Worm (Caenorhabditis elegans) whole organism, L1 larva: Measurements from ENCODE around the gene scl-3.
A peak's percentile ranks its signal among the peaks of the same experiment; 100 is the strongest.

ENCODE experiments used
- C16A3.4 ChIP-seq: fragments of 150-350 bp; optimal IDR thresholded peaks from 2 replicates; lab custom pipeline; 2014; ENCODE audit warnings: missing biosample characterization, missing genetic modification characterization
- alr-1 ChIP-seq: fragments of 200-800 bp; sonication (Bioruptor generic); optimal IDR thresholded peaks from 2 replicates; lab custom pipeline; 2018; ENCODE audit warnings: borderline replicate concordance, mild to moderate bottlenecking, missing genetic modification characterization, missing compliant biosample characterization
- aly-2 ChIP-seq: fragments of 150-350 bp; optimal IDR thresholded peaks from 2 replicates; lab custom pipeline; 2014; ENCODE audit warnings: missing biosample characterization, missing genetic modification characterization
- blmp-1 ChIP-seq: fragments of 150-350 bp; optimal IDR thresholded peaks from 2 replicates; lab custom pipeline; 2014; ENCODE audit warnings: missing biosample characterization, missing genetic modification characterization
- ceh-63 ChIP-seq: fragments of 200-800 bp; sonication (Bioruptor generic); optimal IDR thresholded peaks from 2 replicates; lab custom pipeline; 2018; ENCODE audit warnings: mild to moderate bottlenecking, missing genetic modification characterization, missing compliant biosample characterization
- ceh-82 ChIP-seq, 3 experiments: fragments of 150-350 bp in 1 of 3; sonication (generic microtip) in 2 of 3; optimal IDR thresholded peaks; 2 replicates each; lab custom pipeline; 2014 to 2017; ENCODE audit warnings: missing biosample characterization in 3 of 3, missing genetic modification characterization in 3 of 3
- dsc-1 ChIP-seq: sonication (generic microtip); optimal IDR thresholded peaks from 2 replicates; lab custom pipeline; 2016; ENCODE audit warnings: mild to moderate bottlenecking, missing genetic modification characterization, missing compliant biosample characterization
- efl-1 ChIP-seq, 4 experiments: fragments of 150-350 bp; optimal IDR thresholded peaks in 3 of 4; peaks in 1 of 4; 1 replicate in 1 of 4; 2 replicates in 3 of 4; lab custom pipeline; 2014; ENCODE audit warnings: missing biosample characterization in 2 of 4, missing genetic modification characterization in 2 of 4, missing genetic modification reagents in 2 of 4
- elt-3 ChIP-seq, 6 experiments: fragments of 150-350 bp in 1 of 6; sonication (generic microtip); optimal IDR thresholded peaks; 2 replicates each; lab custom pipeline; 2017 to 2018; ENCODE audit warnings: missing biosample characterization in 6 of 6, missing genetic modification characterization in 6 of 6, inconsistent platforms in 1 of 6
- ets-5 ChIP-seq: fragments of 200-800 bp; sonication (Bioruptor generic); IDR thresholded peaks from 2 replicates; pipeline ENCODE4 v1.3.6; 2022; ENCODE audit warnings: missing genetic modification characterization, missing compliant biosample characterization
- fkh-10 ChIP-seq: sonication (generic microtip); optimal IDR thresholded peaks from 2 replicates; lab custom pipeline; 2017; ENCODE audit warnings: missing biosample characterization, missing genetic modification reagents, missing genetic modification characterization
- fkh-4 ChIP-seq: sonication (generic microtip); optimal IDR thresholded peaks from 2 replicates; lab custom pipeline; 2016; ENCODE audit warnings: missing compliant biosample characterization, missing genetic modification characterization, borderline replicate concordance
- fkh-8 ChIP-seq: sonication (generic microtip); optimal IDR thresholded peaks from 2 replicates; lab custom pipeline; 2016; ENCODE audit warnings: mild to moderate bottlenecking, missing genetic modification characterization, missing compliant biosample characterization
- fos-1 ChIP-seq: fragments of 150-350 bp; optimal IDR thresholded peaks from 2 replicates; lab custom pipeline; 2014; ENCODE audit warnings: missing biosample characterization, missing genetic modification characterization
- grh-1 ChIP-seq: fragments of 200-800 bp; sonication (Bioruptor generic); IDR thresholded peaks from 2 replicates; pipeline ENCODE4 v1.3.6; 2022; ENCODE audit warnings: missing genetic modification reagents, missing genetic modification characterization, missing compliant biosample characterization
- hlh-17 ChIP-seq: fragments of 200-800 bp; sonication (Bioruptor generic); optimal IDR thresholded peaks from 2 replicates; lab custom pipeline; 2018; ENCODE audit warnings: missing genetic modification characterization, mild to moderate bottlenecking, missing compliant biosample characterization, moderate library complexity, borderline replicate concordance
- hpl-2 ChIP-seq: fragments of 150-350 bp; optimal IDR thresholded peaks from 2 replicates; lab custom pipeline; 2014; ENCODE audit warnings: missing biosample characterization, missing genetic modification reagents, missing genetic modification characterization
- irx-1 ChIP-seq: sonication (generic microtip); optimal IDR thresholded peaks from 2 replicates; lab custom pipeline; 2016; ENCODE audit warnings: missing genetic modification characterization, missing compliant biosample characterization
- jun-1 ChIP-seq: fragments of 150-350 bp; optimal IDR thresholded peaks from 2 replicates; lab custom pipeline; 2014; ENCODE audit warnings: missing biosample characterization, missing genetic modification reagents, missing genetic modification characterization
- lin-14 ChIP-seq: fragments of 200-800 bp; sonication (Bioruptor generic); optimal IDR thresholded peaks from 2 replicates; lab custom pipeline; 2018; ENCODE audit warnings: mild to moderate bottlenecking, missing genetic modification characterization, moderate library complexity, missing compliant biosample characterization
- lin-15B ChIP-seq: fragments of 150-350 bp; sonication (generic microtip); optimal IDR thresholded peaks from 3 replicates; lab custom pipeline; 2014; ENCODE audit warnings: missing biosample characterization, missing genetic modification characterization
- lin-35 ChIP-seq, 2 experiments: fragments of 150-350 bp; optimal IDR thresholded peaks; 2 replicates each; lab custom pipeline; 2014; ENCODE audit warnings: missing biosample characterization in 2 of 2, missing genetic modification characterization in 2 of 2, missing genetic modification reagents in 2 of 2
- lsy-2 ChIP-seq, 2 experiments: fragments of 150-350 bp; optimal IDR thresholded peaks; 2 replicates each; lab custom pipeline; 2014; ENCODE audit warnings: missing biosample characterization in 2 of 2, missing genetic modification characterization in 2 of 2
- mab-9 ChIP-seq: fragments of 200-800 bp; sonication (Bioruptor generic); IDR thresholded peaks from 2 replicates; pipeline ENCODE4 v1.3.6; 2022; ENCODE audit warnings: missing genetic modification reagents, missing genetic modification characterization, missing compliant biosample characterization
- mdl-1 ChIP-seq, 2 experiments: fragments of 150-350 bp; optimal IDR thresholded peaks; 2 replicates each; lab custom pipeline; 2014 to 2017; ENCODE audit warnings: missing biosample characterization in 2 of 2, missing genetic modification characterization in 2 of 2, inconsistent platforms in 1 of 2
- mep-1 ChIP-seq: fragments of 150-350 bp; optimal IDR thresholded peaks from 2 replicates; lab custom pipeline; 2014; ENCODE audit warnings: missing biosample characterization, missing genetic modification characterization
- nhr-11 ChIP-seq: fragments of 150-350 bp; optimal IDR thresholded peaks from 2 replicates; lab custom pipeline; 2014; ENCODE audit warnings: missing biosample characterization, missing genetic modification characterization
- nhr-12 ChIP-seq: sonication (generic microtip); optimal IDR thresholded peaks from 2 replicates; lab custom pipeline; 2017; ENCODE audit warnings: missing biosample characterization, missing genetic modification characterization
- nhr-19 ChIP-seq: fragments of 200-800 bp; sonication (Bioruptor generic); conservative IDR thresholded peaks from 2 replicates; pipeline ENCODE4 v1.3.6; 2022; ENCODE audit warnings: missing genetic modification characterization, missing compliant biosample characterization
- nhr-20 ChIP-seq: sonication (generic microtip); optimal IDR thresholded peaks from 2 replicates; lab custom pipeline; 2016; ENCODE audit warnings: mild to moderate bottlenecking, missing genetic modification characterization, missing compliant biosample characterization
- nhr-28 ChIP-seq: fragments of 150-350 bp; optimal IDR thresholded peaks from 2 replicates; lab custom pipeline; 2014; ENCODE audit warnings: missing biosample characterization, missing genetic modification characterization
- nhr-71 ChIP-seq: sonication (generic microtip); optimal IDR thresholded peaks from 2 replicates; lab custom pipeline; 2016; ENCODE audit warnings: mild to moderate bottlenecking, missing genetic modification characterization, moderate library complexity, missing compliant biosample characterization
- nhr-77 ChIP-seq: fragments of 150-350 bp; optimal IDR thresholded peaks from 2 replicates; lab custom pipeline; 2014; ENCODE audit warnings: missing biosample characterization, missing genetic modification characterization
- nhr-84 ChIP-seq: sonication (generic microtip); optimal IDR thresholded peaks from 2 replicates; lab custom pipeline; 2017; ENCODE audit warnings: missing biosample characterization, missing genetic modification characterization
- nhr-85 ChIP-seq: sonication (generic microtip); peaks from one replicate; lab custom pipeline; 2016; ENCODE audit warnings: missing genetic modification characterization, inconsistent platforms, missing compliant biosample characterization
- pag-3 ChIP-seq: sonication (generic microtip); optimal IDR thresholded peaks from 2 replicates; lab custom pipeline; 2017; ENCODE audit warnings: missing genetic modification characterization, mild to moderate bottlenecking, missing compliant biosample characterization, antibody characterized with exemption, borderline replicate concordance; ENCODE audit not compliant: insufficient read depth
- pax-3 ChIP-seq: fragments of 200-800 bp; sonication (Bioruptor generic); optimal IDR thresholded peaks from 2 replicates; lab custom pipeline; 2018; ENCODE audit warnings: mild to moderate bottlenecking, missing genetic modification characterization, moderate library complexity, missing compliant biosample characterization
- rnt-1 ChIP-seq: sonication (generic microtip); optimal IDR thresholded peaks from 2 replicates; lab custom pipeline; 2016; ENCODE audit warnings: mild to moderate bottlenecking, missing genetic modification characterization, moderate library complexity, missing compliant biosample characterization
- skn-1 ChIP-seq: fragments of 150-350 bp; optimal IDR thresholded peaks from 2 replicates; lab custom pipeline; 2014; ENCODE audit warnings: missing biosample characterization, missing genetic modification characterization
- snu-23 ChIP-seq: sonication (generic microtip); optimal IDR thresholded peaks from 2 replicates; lab custom pipeline; 2016; ENCODE audit warnings: missing genetic modification characterization, missing compliant biosample characterization
- sox-4 ChIP-seq: sonication (generic microtip); optimal IDR thresholded peaks from 2 replicates; lab custom pipeline; 2016; ENCODE audit warnings: missing genetic modification characterization, missing compliant biosample characterization
- sup-37 ChIP-seq: fragments of 200-800 bp; sonication (Bioruptor generic); optimal IDR thresholded peaks from 2 replicates; lab custom pipeline; 2018; ENCODE audit warnings: mild to moderate bottlenecking, missing genetic modification characterization, missing compliant biosample characterization
- tbx-2 ChIP-seq: sonication (generic microtip); optimal IDR thresholded peaks from 2 replicates; lab custom pipeline; 2016; ENCODE audit warnings: missing genetic modification characterization, missing compliant biosample characterization
- unc-98 ChIP-seq: fragments of 200-800 bp; sonication (Bioruptor generic); IDR thresholded peaks from 2 replicates; pipeline ENCODE4 v1.3.6; 2022; ENCODE audit warnings: missing genetic modification characterization, missing compliant biosample characterization
- zag-1 ChIP-seq: fragments of 150-350 bp; optimal IDR thresholded peaks from 2 replicates; lab custom pipeline; 2014; ENCODE audit warnings: missing biosample characterization, missing genetic modification characterization
- ztf-11 ChIP-seq, 2 experiments: sonication (generic microtip); optimal IDR thresholded peaks; 2 replicates each; lab custom pipeline; 2016 to 2017; ENCODE audit warnings: missing genetic modification characterization in 2 of 2, missing biosample characterization in 1 of 2, missing compliant biosample characterization in 1 of 2
- ztf-4 ChIP-seq: fragments of 150-350 bp; optimal IDR thresholded peaks from 2 replicates; lab custom pipeline; 2014; ENCODE audit warnings: missing biosample characterization, missing genetic modification characterization

The scl-3 gene

ce11 chrIV:13059284-13059683 lies at the start of gene scl-3:
scl-3 (plus strand) TSS chrIV:13059584.
- no peak for TF ChIP-seq hpl-2 (GFP tag; lab: Kevin White, UChicago)
- no peak for TF ChIP-seq lin-15B (tag; lab: Kevin White, UChicago)
- TF ChIP-seq pax-3, result no peak
- TF ChIP-seq mab-9 (GFP tag; lab: Robert Waterston, UW), result no peak
- no peak for TF ChIP-seq ceh-82 (tag; optimal IDR thresholded peaks at IDR 0.05; lab: Kevin White, UChicago)
- no peak for TF ChIP-seq fkh-4 (tag; lab: Kevin White, UChicago)
- no peak for TF ChIP-seq fos-1 (tag; lab: Kevin White, UChicago)
- TF ChIP-seq, all 84 proteins: peak for 0

DNA sequence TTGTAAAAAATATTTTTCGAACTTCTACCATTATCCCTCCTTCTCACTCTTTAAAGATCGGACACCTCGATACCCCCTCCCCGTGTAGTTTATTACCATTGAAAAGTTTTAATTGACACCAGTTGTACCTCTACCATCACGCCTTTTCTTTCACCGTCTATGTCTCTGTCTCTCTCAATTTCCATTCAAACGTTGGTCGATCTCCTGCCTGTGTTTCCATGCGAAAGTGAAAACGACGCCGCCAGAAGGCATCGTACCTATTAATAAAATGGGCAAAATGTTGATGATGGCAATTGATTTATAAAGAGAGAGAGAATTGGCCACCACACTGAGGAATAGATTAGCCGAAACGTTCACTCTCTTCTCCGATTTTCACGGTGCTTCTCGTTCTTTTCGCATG lies 46.2 kb upstream of the scl-3 start:
- TF ChIP-seq aly-2 (tag; lab: Kevin White, UChicago) (no peak), pag-3 (tag; lab: Kevin White, UChicago) (no peak), elt-3 (tag; optimal IDR thresholded peaks at IDR 0.05; lab: Kevin White, UChicago) (peak in 1 of 6 experiments; percentile 65), zag-1 (no peak), nhr-71 (tag; lab: Kevin White, UChicago) (peak; percentile 5), lsy-2 (tag; optimal IDR thresholded peaks at IDR 0.05; lab: Kevin White, UChicago) (peak in 1 of 2 experiments; percentile 10), nhr-12 (tag; lab: Kevin White, UChicago) (no peak), lin-14 (peak; percentile 67), rnt-1 (tag; lab: Kevin White, UChicago) (peak; percentile 17), C16A3.4 (no peak), sox-4 (tag; lab: Kevin White, UChicago) (no peak), nhr-85 (tag; lab: Kevin White, UChicago) (peak; percentile 75), ceh-63 (GFP tag; lab: Kevin White, UChicago) (no peak), nhr-11 (tag; lab: Kevin White, UChicago) (no peak), irx-1 (tag; lab: Kevin White, UChicago) (no peak), hlh-17 (GFP tag; lab: Kevin White, UChicago) (no peak), lin-35 (GFP tag; optimal IDR thresholded peaks at IDR 0.05; lab: Kevin White, UChicago) (peak in 1 of 2 experiments; percentile 14), efl-1 (optimal IDR thresholded peaks at IDR 0.05; lab: Kevin White, UChicago) (no peak), efl-1 (GFP tag; optimal IDR thresholded peaks at IDR 0.05 in 1 of 2; lab: Kevin White, UChicago) (peak in 1 of 2 experiments; percentile 35), nhr-77 (tag; lab: Kevin White, UChicago) (no peak), mdl-1 (tag; optimal IDR thresholded peaks at IDR 0.05; lab: Kevin White, UChicago) (peak in 1 of 2 experiments; percentile 17), jun-1 (tag; lab: Kevin White, UChicago) (no peak), grh-1 (GFP tag; lab: Robert Waterston, UW) (no peak), fkh-10 (GFP tag; lab: Kevin White, UChicago) (no peak), ets-5 (no peak), mep-1 (tag; lab: Kevin White, UChicago) (peak; percentile 22), dsc-1 (tag; lab: Kevin White, UChicago) (no peak), nhr-19 (GFP tag; lab: Robert Waterston, UW) (no peak), nhr-84 (tag; lab: Kevin White, UChicago) (no peak), blmp-1 (tag; lab: Kevin White, UChicago) (peak; percentile 99), nhr-20 (peak; percentile 17), ztf-11 (tag; optimal IDR thresholded peaks at IDR 0.05; lab: Kevin White, UChicago) (no peak), tbx-2 (no peak), unc-98 (GFP tag; lab: Robert Waterston, UW) (no peak), fos-1 (tag; lab: Kevin White, UChicago) (no peak), sup-37 (GFP tag; lab: Kevin White, UChicago) (no peak), nhr-28 (tag; lab: Kevin White, UChicago) (no peak), ztf-4 (tag; lab: Kevin White, UChicago) (no peak), skn-1 (no peak), fkh-8 (tag; lab: Kevin White, UChicago) (no peak), alr-1 (tag; lab: Kevin White, UChicago) (no peak), snu-23 (GFP tag; lab: Kevin White, UChicago) (peak; percentile 36)
